In genomic region chrII:2769021-2769420, ce11 we compare ENCODE assay signal across 2 worm cellular contexts.
A peak's percentile ranks its signal among the peaks of the same experiment; 100 is the strongest.
TF ChIP-seq lines count a peak whose summit lies in the region.

TSS of gene F08D12.7 (minus strand) at chrII:2769121.

TF ChIP-seq in whole organism, L1 larva, 84 proteins besides CTCF, POLR2A, EP300 and RAD21:
- TF ChIP-seq nhr-71 (tag; optimal IDR thresholded peaks at IDR 0.05; lab: Kevin White, UChicago) (no peak), rnt-1 (tag; optimal IDR thresholded peaks at IDR 0.05; lab: Kevin White, UChicago) (peak; percentile 8), aly-2 (tag; optimal IDR thresholded peaks at IDR 0.05; lab: Kevin White, UChicago) (no peak), nhr-20 (tag; optimal IDR thresholded peaks at IDR 0.05; lab: Kevin White, UChicago) (no peak), nhr-84 (tag; optimal IDR thresholded peaks at IDR 0.05; lab: Kevin White, UChicago) (no peak), ceh-90 (tag; optimal IDR thresholded peaks at IDR 0.05; lab: Kevin White, UChicago) (no peak), F16B12.6 (tag; optimal IDR thresholded peaks at IDR 0.05; lab: Kevin White, UChicago) (no peak), vab-15 (tag; optimal IDR thresholded peaks at IDR 0.05; lab: Kevin White, UChicago) (no peak)

TF ChIP-seq in whole organism, mixed stage, embryonic, 35 proteins besides CTCF, POLR2A, EP300 and RAD21:
- TF ChIP-seq hlh-1 (tag; optimal IDR thresholded peaks at IDR 0.05; lab: Kevin White, UChicago) (peak; percentile 88), ceh-39 (tag; optimal IDR thresholded peaks at IDR 0.05; lab: Kevin White, UChicago) (no peak)
TF ChIP-seq in whole organism, mixed stage, embryonic: peak in this region for 1.
